Fruit fly (Drosophila melanogaster): ENCODE results near the gene Sfp84E.

The Sfp84E gene

dm6 chr3R:8001074-8001669 is 21.1 kb upstream of the Sfp84E start, which contains the start of the genes Kmn2 and CG2698 (continued):
- TF ChIP-seq CG18262 (tag; optimal IDR thresholded peaks at IDR 0.05) (peak; percentile 95), D19B (GFP tag; optimal IDR thresholded peaks at IDR 0.05) (peak; percentile 85), CG6683 (GFP tag; optimal IDR thresholded peaks at IDR 0.05) (peak; percentile 87), BEAF-32 (GFP tag; optimal IDR thresholded peaks at IDR 0.05) (peak; percentile 50), row (GFP tag; IDR thresholded peaks at IDR 0.05) (peak; percentile 100), Deaf1 (tag; optimal IDR thresholded peaks at IDR 0.05) (peak; percentile 73), wdn (GFP tag; IDR thresholded peaks at IDR 0.05) (peak; percentile 96), CG7839 (tag; optimal IDR thresholded peaks at IDR 0.05) (peak; percentile 97), Atf3 (GFP tag; optimal IDR thresholded peaks at IDR 0.05) (peak; percentile 76), CG17328 (GFP tag; IDR thresholded peaks at IDR 0.05) (peak; percentile 98), CG32532 (GFP tag; IDR thresholded peaks at IDR 0.05) (peak; percentile 98), CG12236 (GFP tag; optimal IDR thresholded peaks at IDR 0.05) (peak; percentile 49), bab2 (GFP tag; optimal IDR thresholded peaks at IDR 0.05) (peak; percentile 84), Atf-2 (GFP tag; optimal IDR thresholded peaks at IDR 0.05) (peak; percentile 63), hth (optimal IDR thresholded peaks at IDR 0.05) (no peak), CG4404 (GFP tag; IDR thresholded peaks at IDR 0.05) (peak; percentile 97), ci (GFP tag; IDR thresholded peaks at IDR 0.05) (peak; percentile 98), cad (GFP tag; optimal IDR thresholded peaks at IDR 0.05) (no peak), CG34422 (GFP tag; IDR thresholded peaks at IDR 0.05) (peak; percentile 98), usp (GFP tag; optimal IDR thresholded peaks at IDR 0.05) (no peak), CG4820 (GFP tag; optimal IDR thresholded peaks at IDR 0.05) (peak; percentile 95), CG13624 (GFP tag; optimal IDR thresholded peaks at IDR 0.05) (peak; percentile 73), CG16779 (GFP tag; IDR thresholded peaks at IDR 0.05) (peak; percentile 92), amos (GFP tag; IDR thresholded peaks at IDR 0.05; ENCODE audit: partially characterized antibody) (peak; percentile 36; the same call in 1 of the 2 replicates), Xbp1 (GFP tag; optimal IDR thresholded peaks at IDR 0.05) (peak; percentile 97), Hr3 (GFP tag; optimal IDR thresholded peaks at IDR 0.05) (peak; percentile 98), HHEX (GFP tag; optimal IDR thresholded peaks at IDR 0.05) (peak; percentile 94), knrl (GFP tag; IDR thresholded peaks at IDR 0.05; ENCODE audit: partially characterized antibody) (peak; percentile 55; the same call in 2 of the 3 replicates), Eip74EF (GFP tag; optimal IDR thresholded peaks at IDR 0.05) (peak in 1 of 2 experiments; percentile 90), H15 (GFP tag; IDR thresholded peaks at IDR 0.05) (peak; percentile 97), CG12391 (tag; optimal IDR thresholded peaks at IDR 0.05) (peak; percentile 97), CG8089 (GFP tag; optimal IDR thresholded peaks at IDR 0.05) (peak; percentile 38), slou (GFP tag; optimal IDR thresholded peaks at IDR 0.05) (peak; percentile 87), lilli (GFP tag; optimal IDR thresholded peaks at IDR 0.05) (peak; percentile 96), Hmr (GFP tag; optimal IDR thresholded peaks at IDR 0.05) (peak; percentile 96), HLHmδ (GFP tag; optimal IDR thresholded peaks at IDR 0.05) (no peak), CG7271 (tag; optimal IDR thresholded peaks at IDR 0.05) (peak; percentile 68), gsb (GFP tag; IDR thresholded peaks at IDR 0.05) (peak; percentile 93), CG11456 (GFP tag; IDR thresholded peaks at IDR 0.05) (peak; percentile 97), CG2889 (GFP tag; IDR thresholded peaks at IDR 0.05) (peak; percentile 97), Awh (GFP tag; IDR thresholded peaks at IDR 0.05) (peak; percentile 97), zen2 (GFP tag; IDR thresholded peaks at IDR 0.05; ENCODE audit: partially characterized antibody) (no peak; the same call in 2 of the 3 replicates), CG9876 (GFP tag; optimal IDR thresholded peaks at IDR 0.05) (peak; percentile 48), peb (GFP tag; IDR thresholded peaks at IDR 0.05) (peak; percentile 95), sisA (GFP tag; IDR thresholded peaks at IDR 0.05) (peak; percentile 98), CG15479 (GFP tag; optimal IDR thresholded peaks at IDR 0.05) (no peak), Asciz (GFP tag; optimal IDR thresholded peaks at IDR 0.05) (peak; percentile 85), Hr78 (GFP tag; optimal IDR thresholded peaks at IDR 0.05) (peak in 1 of 2 experiments; percentile 67), sc (optimal IDR thresholded peaks at IDR 0.05) (no peak), sc (GFP tag; optimal IDR thresholded peaks at IDR 0.05) (peak; percentile 91)
